Fruit fly (Drosophila melanogaster) whole organism, embryonic: ENCODE measurements around the gene CG5521.

Source experiments
- Antp ChIP-seq: fragments of 200-800 bp; sonication (Bioruptor generic); optimal IDR thresholded peaks from 3 replicates; lab custom pipeline; 2016; ENCODE audit warnings: missing biosample characterization, missing genetic modification characterization
- Asciz ChIP-seq: fragments of 200-800 bp; sonication (Bioruptor generic); optimal IDR thresholded peaks from 2 replicates; lab custom pipeline; 2017; ENCODE audit warnings: missing biosample characterization, mild to moderate bottlenecking, missing genetic modification characterization, missing genetic modification reagents
- CG11085 ChIP-seq: fragments of 200-800 bp; sonication (Bioruptor generic); IDR thresholded peaks from 2 replicates; pipeline ENCODE4 v1.3.6; 2022; ENCODE audit warnings: missing biosample characterization, missing genetic modification characterization
- CG15073 ChIP-seq: fragments of 200-800 bp; sonication (Bioruptor generic); optimal IDR thresholded peaks from 2 replicates; lab custom pipeline; 2016; ENCODE audit warnings: missing biosample characterization, missing genetic modification characterization
- CG17359 ChIP-seq: fragments of 200-800 bp; sonication (Bioruptor generic); optimal IDR thresholded peaks from 3 replicates; lab custom pipeline; 2018; ENCODE audit warnings: missing biosample characterization, mild to moderate bottlenecking, missing genetic modification characterization, moderate library complexity
- CG17568 ChIP-seq: fragments of 200-800 bp; sonication (Bioruptor generic); optimal IDR thresholded peaks from 2 replicates; lab custom pipeline; 2018; ENCODE audit warnings: missing biosample characterization, mild to moderate bottlenecking, missing genetic modification characterization, moderate library complexity
- CG17802 ChIP-seq: fragments of 200-800 bp; sonication (Bioruptor generic); optimal IDR thresholded peaks from 2 replicates; lab custom pipeline; 2018; ENCODE audit warnings: missing biosample characterization, mild to moderate bottlenecking, missing genetic modification characterization, moderate library complexity
- CG18599 ChIP-seq: fragments of 200-800 bp; sonication (Bioruptor generic); optimal IDR thresholded peaks from 3 replicates; lab custom pipeline; 2017; ENCODE audit warnings: missing biosample characterization, missing genetic modification characterization, mild to moderate bottlenecking, moderate library complexity, missing genetic modification reagents
- CG2116 ChIP-seq: fragments of 200-800 bp; sonication (Bioruptor generic); optimal IDR thresholded peaks from 3 replicates; lab custom pipeline; 2018; ENCODE audit warnings: missing biosample characterization, mild to moderate bottlenecking, missing genetic modification characterization
- CG2129 ChIP-seq: fragments of 200-800 bp; sonication (Bioruptor generic); IDR thresholded peaks from 2 replicates; pipeline ENCODE4 v1.3.6; 2022; ENCODE audit warnings: missing biosample characterization, missing genetic modification characterization; ENCODE audit not compliant: partially characterized antibody
- CG30431 ChIP-seq: fragments of 200-800 bp; sonication (Bioruptor generic); optimal IDR thresholded peaks from 2 replicates; lab custom pipeline; 2017; ENCODE audit warnings: missing biosample characterization, missing genetic modification characterization
- CG6175 ChIP-seq: fragments of 200-800 bp; sonication (Bioruptor generic); IDR thresholded peaks from 3 replicates; pipeline ENCODE4 v1.3.6; 2022; ENCODE audit warnings: missing biosample characterization, missing genetic modification characterization
- CG6689 ChIP-seq: fragments of 200-800 bp; sonication (Bioruptor generic); IDR thresholded peaks from 2 replicates; pipeline ENCODE4 v1.3.6; 2022; ENCODE audit warnings: missing biosample characterization, missing genetic modification characterization
- CG7745 ChIP-seq: fragments of 200-800 bp; sonication (Bioruptor generic); optimal IDR thresholded peaks from 2 replicates; lab custom pipeline; 2018; ENCODE audit warnings: missing biosample characterization, mild to moderate bottlenecking, missing genetic modification characterization, moderate library complexity
- CG7928 ChIP-seq: fragments of 200-800 bp; sonication (Bioruptor generic); optimal IDR thresholded peaks from 2 replicates; lab custom pipeline; 2017; ENCODE audit warnings: missing biosample characterization, mild to moderate bottlenecking, missing genetic modification characterization
- CG8281 ChIP-seq: fragments of 200-800 bp; sonication (Bioruptor generic); optimal IDR thresholded peaks from 2 replicates; lab custom pipeline; 2018; ENCODE audit warnings: missing biosample characterization, mild to moderate bottlenecking, missing genetic modification characterization, moderate library complexity
- CG9215 ChIP-seq: fragments of 200-800 bp; sonication (Bioruptor generic); IDR thresholded peaks from 2 replicates; pipeline ENCODE4 v1.3.6; 2022; ENCODE audit warnings: missing biosample characterization, missing genetic modification characterization
- CG9609 ChIP-seq: fragments of 200-800 bp; sonication (Bioruptor generic); optimal IDR thresholded peaks from 3 replicates; lab custom pipeline; 2016; ENCODE audit warnings: missing biosample characterization, missing genetic modification characterization
- CkIIα-i1 ChIP-seq: fragments of 200-800 bp; sonication (Bioruptor generic); IDR thresholded peaks from 2 replicates; pipeline ENCODE4 v1.3.6; 2022; ENCODE audit warnings: missing biosample characterization, missing genetic modification characterization
- CoRest ChIP-seq: fragments of 200-800 bp; sonication (Bioruptor generic); optimal IDR thresholded peaks from 3 replicates; lab custom pipeline; 2018; ENCODE audit warnings: missing biosample characterization, mild to moderate bottlenecking, missing genetic modification characterization, moderate library complexity
- Hand ChIP-seq: fragments of 200-800 bp; sonication (Bioruptor generic); optimal IDR thresholded peaks from 2 replicates; lab custom pipeline; 2017; ENCODE audit warnings: mild to moderate bottlenecking, missing biosample characterization, missing genetic modification reagents, missing genetic modification characterization
- Hsf ChIP-seq: fragments of 200-800 bp; sonication (Bioruptor generic); optimal IDR thresholded peaks from 3 replicates; lab custom pipeline; 2016; ENCODE audit warnings: missing biosample characterization, missing genetic modification characterization
- Lim3 ChIP-seq: fragments of 200-800 bp; sonication (Bioruptor generic); IDR thresholded peaks from 2 replicates; pipeline ENCODE4 v1.3.6; 2022; ENCODE audit warnings: missing biosample characterization, missing genetic modification characterization
- Max ChIP-seq: fragments of 200-800 bp; sonication (Bioruptor generic); optimal IDR thresholded peaks from 2 replicates; lab custom pipeline; 2016; ENCODE audit warnings: missing biosample characterization, mild to moderate bottlenecking, missing genetic modification characterization
- Med ChIP-seq: fragments of 200-800 bp; sonication (Bioruptor generic); peaks from one replicate; lab custom pipeline; 2016; ENCODE audit warnings: missing biosample characterization, missing genetic modification characterization, mild to moderate bottlenecking, inconsistent platforms, moderate library complexity
- Neu2 ChIP-seq: fragments of 200-800 bp; sonication (Bioruptor generic); optimal IDR thresholded peaks from 3 replicates; lab custom pipeline; 2016; ENCODE audit warnings: missing biosample characterization, missing genetic modification characterization, borderline replicate concordance
- NfI ChIP-seq: fragments of 200-800 bp; sonication (Bioruptor generic); optimal IDR thresholded peaks from 3 replicates; lab custom pipeline; 2018; ENCODE audit warnings: missing biosample characterization, mild to moderate bottlenecking, missing genetic modification characterization, moderate library complexity
- Sin3A ChIP-seq: fragments of >200 bp; optimal IDR thresholded peaks from 2 replicates; lab custom pipeline; 2018
- Tbp ChIP-seq: fragments of >200 bp; optimal IDR thresholded peaks from 2 replicates; lab custom pipeline; 2018; ENCODE audit warnings: missing biosample characterization, missing genetic modification characterization
- Trl ChIP-seq, 3 experiments: fragments of >200 bp in 2 of 3; fragments of 200-800 bp in 1 of 3; sonication (Bioruptor generic) in 1 of 3; optimal IDR thresholded peaks; 2 replicates in 1 of 3; 3 replicates in 2 of 3; lab custom pipeline; 2016 to 2017; ENCODE audit warnings: missing biosample characterization in 1 of 3, missing genetic modification characterization in 1 of 3
- Xbp1 ChIP-seq: fragments of 200-800 bp; sonication (Bioruptor generic); optimal IDR thresholded peaks from 3 replicates; lab custom pipeline; 2016; ENCODE audit warnings: missing biosample characterization, mild to moderate bottlenecking, missing genetic modification characterization
- ab ChIP-seq: fragments of 200-800 bp; sonication (Bioruptor generic); optimal IDR thresholded peaks from 2 replicates; lab custom pipeline; 2016; ENCODE audit warnings: missing biosample characterization, missing genetic modification characterization
- ase ChIP-seq: fragments of 200-800 bp; sonication (Bioruptor generic); IDR thresholded peaks from 3 replicates; pipeline ENCODE4 v1.3.6; 2022; ENCODE audit warnings: missing biosample characterization, missing genetic modification characterization
- bbx ChIP-seq: fragments of 200-800 bp; sonication (Bioruptor generic); IDR thresholded peaks from 2 replicates; pipeline ENCODE4 v1.3.6; 2022; ENCODE audit warnings: missing biosample characterization, missing genetic modification characterization; ENCODE audit not compliant: partially characterized antibody
- bowl ChIP-seq: fragments of 200-800 bp; sonication (Bioruptor generic); IDR thresholded peaks from 2 replicates; pipeline ENCODE4 v1.3.6; 2022; ENCODE audit warnings: missing biosample characterization, missing genetic modification characterization
- crp ChIP-seq, 2 experiments: fragments of 200-800 bp; sonication (Bioruptor generic); optimal IDR thresholded peaks; 2 replicates in 1 of 2; 3 replicates in 1 of 2; lab custom pipeline; 2017; ENCODE audit warnings: missing biosample characterization in 2 of 2, missing genetic modification characterization in 2 of 2, mild to moderate bottlenecking in 1 of 2, moderate library complexity in 1 of 2
- dan ChIP-seq: fragments of 200-800 bp; sonication (Bioruptor generic); IDR thresholded peaks from 2 replicates; pipeline ENCODE4 v1.3.6; 2022; ENCODE audit warnings: missing biosample characterization, missing genetic modification characterization
- dmrt11E ChIP-seq: fragments of 200-800 bp; sonication (Bioruptor generic); optimal IDR thresholded peaks from 3 replicates; lab custom pipeline; 2018; ENCODE audit warnings: missing biosample characterization, mild to moderate bottlenecking, missing genetic modification characterization, moderate library complexity
- grn ChIP-seq: fragments of 200-800 bp; sonication (Bioruptor generic); optimal IDR thresholded peaks from 3 replicates; lab custom pipeline; 2017; ENCODE audit warnings: missing biosample characterization, missing genetic modification characterization
- ham ChIP-seq: fragments of 200-800 bp; sonication (Bioruptor generic); IDR thresholded peaks from 2 replicates; pipeline ENCODE4 v1.3.6; 2022; ENCODE audit warnings: missing biosample characterization, missing genetic modification characterization
- kay ChIP-seq: fragments of 200-800 bp; sonication (Bioruptor generic); optimal IDR thresholded peaks from 2 replicates; lab custom pipeline; 2016; ENCODE audit warnings: missing biosample characterization, missing genetic modification characterization
- maf-S ChIP-seq: fragments of 200-800 bp; sonication (Bioruptor generic); optimal IDR thresholded peaks from 2 replicates; lab custom pipeline; 2016; ENCODE audit warnings: missing biosample characterization, missing genetic modification characterization
- nau ChIP-seq: fragments of 200-800 bp; sonication (Bioruptor generic); optimal IDR thresholded peaks from 3 replicates; lab custom pipeline; 2017; ENCODE audit warnings: missing biosample characterization, mild to moderate bottlenecking, missing genetic modification characterization, missing genetic modification reagents
- pita ChIP-seq: fragments of 200-800 bp; sonication (Bioruptor generic); optimal IDR thresholded peaks from 2 replicates; lab custom pipeline; 2017; ENCODE audit warnings: missing biosample characterization, mild to moderate bottlenecking, missing genetic modification characterization
- pum ChIP-seq: fragments of 200-800 bp; sonication (Bioruptor generic); optimal IDR thresholded peaks from 2 replicates; lab custom pipeline; 2016; ENCODE audit warnings: missing biosample characterization, missing genetic modification characterization
- run ChIP-seq: fragments of 200-800 bp; sonication (Bioruptor generic); optimal IDR thresholded peaks from 3 replicates; lab custom pipeline; 2018; ENCODE audit warnings: missing biosample characterization, mild to moderate bottlenecking, missing genetic modification characterization
- tll ChIP-seq, 2 experiments: fragments of 200-800 bp in 1 of 2; fragments of >200 bp in 1 of 2; sonication (Bioruptor generic) in 1 of 2; optimal IDR thresholded peaks; 2 replicates each; lab custom pipeline; 2017 to 2019; ENCODE audit warnings: missing biosample characterization in 2 of 2, missing genetic modification characterization in 2 of 2, mild to moderate bottlenecking in 1 of 2, moderate library complexity in 1 of 2
- ttk ChIP-seq: fragments of 200-800 bp; sonication (Bioruptor generic); IDR thresholded peaks from 2 replicates; pipeline ENCODE4 v2.1.2; 2022; ENCODE audit warnings: missing biosample characterization, missing genetic modification characterization
- wdn ChIP-seq: fragments of 200-800 bp; sonication (Bioruptor generic); IDR thresholded peaks from 2 replicates; pipeline ENCODE4 v1.3.6; 2022; ENCODE audit warnings: missing biosample characterization, missing genetic modification characterization
- yki ChIP-seq: fragments of >200 bp; optimal IDR thresholded peaks from 3 replicates; lab custom pipeline; 2018
- zf30C ChIP-seq: fragments of 200-800 bp; sonication (Bioruptor generic); optimal IDR thresholded peaks from 3 replicates; lab custom pipeline; 2018; ENCODE audit warnings: missing biosample characterization, mild to moderate bottlenecking, missing genetic modification characterization

Gene CG5521

dm6 chr3R:26963747-26964174, 3.0 kb upstream of the CG5521 start (continued):
- TF ChIP-seq dmrt11E (tag; lab: Kevin White, UChicago) = peak; percentile 35
- no peak for TF ChIP-seq CG8281 (tag; lab: Kevin White, UChicago)
- TF ChIP-seq CkIIα-i1 = no peak
- TF ChIP-seq wdn = 0 out of 2 replicates have a peak, but pooled peaks have one; percentile 31
- TF ChIP-seq CG15073 (GFP tag; lab: Kevin White, UChicago) = no peak
- no peak for TF ChIP-seq CG30431 (GFP tag; lab: Kevin White, UChicago)
- no peak for TF ChIP-seq maf-S (GFP tag; lab: Kevin White, UChicago)
- no peak for TF ChIP-seq pita
- TF ChIP-seq CG6175 (GFP tag; lab: Robert Waterston, UW) = no peak
- TF ChIP-seq CG7745 (tag; lab: Kevin White, UChicago) = no peak
- TF ChIP-seq yki (lab: Kevin White, UChicago) = no peak
- peak; percentile 53 for TF ChIP-seq CoRest (tag; lab: Kevin White, UChicago)
- peak; percentile 78 for TF ChIP-seq CG6689
- peak; percentile 89 for TF ChIP-seq CG18599
- TF ChIP-seq CG11085 (GFP tag; lab: Robert Waterston, UW) = no peak
- no peak for TF ChIP-seq bbx (GFP tag; lab: Robert Waterston, UW)
- TF ChIP-seq crp (GFP tag; optimal IDR thresholded peaks at IDR 0.05; lab: Kevin White, UChicago) = no peak
- TF ChIP-seq Xbp1 (GFP tag; lab: Kevin White, UChicago) = peak; percentile 51
- no peak for TF ChIP-seq CG7928 (GFP tag; lab: Kevin White, UChicago)
- TF ChIP-seq tll (GFP tag; optimal IDR thresholded peaks at IDR 0.05; lab: Kevin White, UChicago) = no peak
- no peak for TF ChIP-seq zf30C (GFP tag; lab: Kevin White, UChicago)
- TF ChIP-seq Asciz = peak; percentile 78
- TF ChIP-seq bowl (GFP tag; lab: Robert Waterston, UW) = no peak
- no peak for TF ChIP-seq CG2116 (GFP tag; lab: Kevin White, UChicago)
- TF ChIP-seq run (tag; lab: Kevin White, UChicago) = peak; percentile 29
- no peak for TF ChIP-seq grn (GFP tag; lab: Kevin White, UChicago)
- TF ChIP-seq dan (GFP tag; lab: Robert Waterston, UW) = no peak
- TF ChIP-seq Tbp (GFP tag; lab: Kevin White, UChicago) = no peak
- peak; percentile 47 for TF ChIP-seq CG17802 (tag; lab: Kevin White, UChicago)
- TF ChIP-seq CG9215 (GFP tag; lab: Robert Waterston, UW) = peak; percentile 43; the same call in 1 of the 2 replicates
- TF ChIP-seq nau = peak; percentile 53
- peak; percentile 43 for TF ChIP-seq Hand (GFP tag; lab: Kevin White, UChicago)
- TF ChIP-seq CG17568 (GFP tag; lab: Kevin White, UChicago) = no peak
- TF ChIP-seq ase (GFP tag; lab: Robert Waterston, UW) = no peak
- TF ChIP-seq ham (GFP tag; lab: Robert Waterston, UW) = no peak
- TF ChIP-seq kay (GFP tag; lab: Kevin White, UChicago) = no peak
- peak; percentile 30 for TF ChIP-seq Antp (GFP tag; lab: Kevin White, UChicago)
- no peak for TF ChIP-seq ab (GFP tag; lab: Kevin White, UChicago)
- no peak for TF ChIP-seq Trl (optimal IDR thresholded peaks at IDR 0.05; lab: Kevin White, UChicago)
- TF ChIP-seq Trl (GFP tag; optimal IDR thresholded peaks at IDR 0.05; lab: Kevin White, UChicago) = peak; percentile 16
- TF ChIP-seq CG2129 (GFP tag; lab: Robert Waterston, UW) = no peak
- peak; percentile 21 for TF ChIP-seq Hsf (GFP tag; lab: Kevin White, UChicago)
- peak; percentile 40 for TF ChIP-seq pum (GFP tag; lab: Kevin White, UChicago)
- TF ChIP-seq Med (GFP tag; lab: Kevin White, UChicago) = peak; percentile 97
- peak; percentile 13 for TF ChIP-seq NfI (GFP tag; lab: Kevin White, UChicago)
- TF ChIP-seq Lim3 = no peak
- TF ChIP-seq Sin3A = no peak
- peak; percentile 74 for TF ChIP-seq Max
- TF ChIP-seq ttk (GFP tag; lab: Robert Waterston, UW) = peak; percentile 14; the same call in 1 of the 2 replicates
- peak; percentile 11 for TF ChIP-seq CG9609 (GFP tag; lab: Kevin White, UChicago)
- TF ChIP-seq Neu2 (GFP tag; lab: Kevin White, UChicago) = peak; percentile 53
- peak; percentile 87 for TF ChIP-seq CG17359
